Worm (Caenorhabditis elegans): ENCODE results near the gene C30A5.10.

DNA sequence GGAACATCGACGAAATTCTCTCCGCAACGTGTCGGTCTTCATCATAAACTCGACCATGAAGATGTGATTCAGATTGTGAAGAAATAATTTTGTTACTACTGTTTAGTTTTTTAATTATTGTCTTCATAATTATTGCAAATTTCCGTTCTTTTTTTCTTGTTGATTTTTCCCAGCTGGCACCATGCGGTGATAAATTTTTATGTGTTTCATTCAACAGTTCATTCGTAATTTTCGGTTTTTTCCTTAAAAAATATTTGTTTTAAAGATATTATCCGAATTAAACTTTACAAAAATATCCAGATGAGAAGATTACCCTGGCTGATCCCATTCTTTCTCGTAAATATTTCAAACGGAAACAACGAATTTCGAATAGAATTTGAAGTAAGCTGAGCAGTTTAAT, 37.4 kb upstream of the C30A5.10 start, which contains the start of gene C02F5.13:
- TF ChIP-seq K12H6.12 (tag; optimal IDR thresholded peaks at IDR 0.05) (no peak), B0035.1 (tag; optimal IDR thresholded peaks at IDR 0.05) (no peak), pha-4 (tag; optimal IDR thresholded peaks at IDR 0.05) (no peak), ztf-28 (GFP tag; IDR thresholded peaks at IDR 0.05) (no peak), F49E8.2 (tag; optimal IDR thresholded peaks at IDR 0.05; ENCODE audit: insufficient read depth) (no peak), ama-1 (optimal IDR thresholded peaks at IDR 0.05) (no peak), ama-1 (GFP tag; optimal IDR thresholded peaks at IDR 0.05) (no peak), lsl-1 (GFP tag; optimal IDR thresholded peaks at IDR 0.05) (no peak), dpl-1 (GFP tag; optimal IDR thresholded peaks at IDR 0.05) (no peak), repo-1 (tag; optimal IDR thresholded peaks at IDR 0.05) (no peak), nhr-179 (tag; optimal IDR thresholded peaks at IDR 0.05) (no peak), Y95B8A.8 (GFP tag; IDR thresholded peaks at IDR 0.05) (no peak), nfya-1 (tag; optimal IDR thresholded peaks at IDR 0.05; ENCODE audit: borderline replicate concordance, insufficient read depth) (no peak), die-1 (tag; optimal IDR thresholded peaks at IDR 0.05) (no peak), snpc-1.3 (tag; optimal IDR thresholded peaks at IDR 0.05; ENCODE audit: insufficient read depth) (no peak)

Data from whole organism, young adult.